Worm (Caenorhabditis elegans) whole organism, L3 larva: Measurements from ENCODE around the gene str-143.

Experiments used
- fkh-2 ChIP-seq: fragments of 150-350 bp; optimal IDR thresholded peaks from 2 replicates; lab custom pipeline; 2014; ENCODE audit warnings: missing biosample characterization, missing genetic modification reagents, missing genetic modification characterization
- nfya-1 ChIP-seq: sonication (generic microtip); optimal IDR thresholded peaks from 2 replicates; lab custom pipeline; 2017; ENCODE audit warnings: missing genetic modification characterization, mild to moderate bottlenecking, missing compliant biosample characterization, antibody characterized with exemption, moderate library complexity; ENCODE audit not compliant: insufficient read depth
- nhr-237 ChIP-seq: fragments of 150-350 bp; optimal IDR thresholded peaks from 2 replicates; lab custom pipeline; 2014; ENCODE audit warnings: missing biosample characterization, missing genetic modification characterization
- nhr-76 ChIP-seq: fragments of 150-350 bp; sonication (generic microtip); optimal IDR thresholded peaks from 5 replicates; lab custom pipeline; 2014; ENCODE audit warnings: missing biosample characterization, missing genetic modification characterization
- snpc-4 ChIP-seq: fragments of 150-350 bp; optimal IDR thresholded peaks from 2 replicates; lab custom pipeline; 2014; ENCODE audit warnings: missing biosample characterization, missing genetic modification characterization

ce11 chrV:8072047-8072446, 2.5 kb upstream of the str-143 start, which contains the start of gene str-144:
- TF ChIP-seq nhr-237 (no peak), nhr-76 (tag; lab: Kevin White, UChicago) (no peak), nfya-1 (tag; lab: Kevin White, UChicago) (no peak), snpc-4 (tag; lab: Kevin White, UChicago) (no peak), fkh-2 (tag; lab: Kevin White, UChicago) (no peak)
